Worm (Caenorhabditis elegans) whole organism, late embryonic: ENCODE data around the gene H32C10.1.

ENCODE experiments used
- K02D7.2 ChIP-seq: sonication (generic microtip); optimal IDR thresholded peaks from 2 replicates; lab custom pipeline; 2017; ENCODE audit warnings: mild to moderate bottlenecking, missing genetic modification characterization, missing compliant biosample characterization
- ama-1 ChIP-seq: fragments of 150-350 bp; optimal IDR thresholded peaks from 2 replicates; lab custom pipeline; 2014
- tbx-7 ChIP-seq: sonication (generic microtip); optimal IDR thresholded peaks from 2 replicates; lab custom pipeline; 2016; ENCODE audit warnings: missing genotype, missing genetic modification characterization, missing compliant biosample characterization
- ztf-16 ChIP-seq: sonication (generic microtip); optimal IDR thresholded peaks from 2 replicates; lab custom pipeline; 2017; ENCODE audit warnings: missing genetic modification characterization, missing compliant biosample characterization

DNA sequence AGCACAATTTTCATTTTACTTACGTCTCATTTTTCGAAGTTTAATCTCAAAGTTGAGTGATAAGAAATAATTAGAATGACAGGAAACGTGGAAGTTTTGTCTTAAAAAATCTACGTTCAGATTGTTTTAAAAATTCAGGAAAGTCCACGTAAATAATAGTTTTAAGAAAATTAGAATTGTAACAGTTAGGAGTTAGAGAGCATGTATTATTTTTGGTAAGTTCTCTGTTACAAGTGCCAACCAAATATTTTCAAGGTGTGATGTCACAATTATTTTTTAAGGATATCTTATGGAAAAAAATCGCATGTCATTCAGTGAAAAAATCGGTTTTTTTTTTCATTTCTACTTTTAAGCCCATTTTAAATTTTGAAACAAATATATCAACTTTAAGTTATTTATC lies 49.6 kb upstream of the H32C10.1 start, which contains the start of gene H04M03.11:
- TF ChIP-seq tbx-7 (tag; lab: Kevin White, UChicago) (no peak), K02D7.2 (tag; lab: Kevin White, UChicago) (no peak), ztf-16 (no peak), ama-1 (lab: Kevin White, UChicago) (no peak)
